Fruit fly (Drosophila melanogaster) whole organism, wandering third instar larva: Measurements from ENCODE around the gene CG14269.
A peak's percentile ranks its signal among the peaks of the same experiment; 100 is the strongest.

Experiments
- Abd-B ChIP-seq: fragments of >200 bp; optimal IDR thresholded peaks from 2 replicates; lab custom pipeline; 2017; ENCODE audit warnings: missing biosample characterization, missing genetic modification characterization
- CG32264 ChIP-seq: fragments of 200-800 bp; sonication (Bioruptor generic); optimal IDR thresholded peaks from 2 replicates; lab custom pipeline; 2016; ENCODE audit warnings: missing biosample characterization, missing genetic modification characterization
- CG9705 ChIP-seq: fragments of 200-800 bp; sonication (Bioruptor generic); optimal IDR thresholded peaks from 2 replicates; lab custom pipeline; 2018; ENCODE audit warnings: missing biosample characterization, mild to moderate bottlenecking, missing genetic modification characterization
- CrebA ChIP-seq: fragments of 200-800 bp; sonication (Bioruptor generic); optimal IDR thresholded peaks from 2 replicates; lab custom pipeline; 2016; ENCODE audit warnings: missing biosample characterization, mild to moderate bottlenecking, missing genetic modification characterization, borderline replicate concordance
- Dfd ChIP-seq: fragments of >200 bp; optimal IDR thresholded peaks from 2 replicates; lab custom pipeline; 2017; ENCODE audit warnings: missing biosample characterization, missing genetic modification characterization
- Dif ChIP-seq: fragments of 200-275, 200-300 bp; sonication (Bioruptor generic); optimal IDR thresholded peaks from 2 replicates; lab custom pipeline; 2018; ENCODE audit warnings: missing biosample characterization, missing genetic modification characterization; ENCODE audit not compliant: partially characterized antibody
- GATAd ChIP-seq: sonication (Bioruptor generic); optimal IDR thresholded peaks from 2 replicates; lab custom pipeline; 2016; ENCODE audit warnings: missing biosample characterization, missing genetic modification characterization
- HLH106 ChIP-seq: fragments of 200-800 bp; optimal IDR thresholded peaks from 3 replicates; lab custom pipeline; 2019; ENCODE audit warnings: missing biosample characterization, mild to moderate bottlenecking, missing genetic modification characterization, moderate library complexity
- Hnf4 ChIP-seq: fragments of 200-800 bp; sonication (Bioruptor generic); optimal IDR thresholded peaks from 2 replicates; lab custom pipeline; 2016; ENCODE audit warnings: missing biosample characterization, mild to moderate bottlenecking, missing genetic modification characterization
- Hr78 ChIP-seq: fragments of >200 bp; optimal IDR thresholded peaks from 2 replicates; lab custom pipeline; 2017; ENCODE audit warnings: missing biosample characterization, missing genetic modification characterization
- Hr83 ChIP-seq: fragments of 200-300 bp; sonication (Bioruptor generic); optimal IDR thresholded peaks from 2 replicates; lab custom pipeline; 2016; ENCODE audit warnings: missing biosample characterization, mild to moderate bottlenecking, missing genetic modification characterization, moderate library complexity; ENCODE audit not compliant: poor library complexity, severe bottlenecking
- Jra ChIP-seq: sonication (Bioruptor generic); optimal IDR thresholded peaks from 2 replicates; lab custom pipeline; 2016; ENCODE audit warnings: missing biosample characterization, missing genetic modification characterization
- Mio ChIP-seq: sonication (Bioruptor generic); optimal IDR thresholded peaks from 2 replicates; lab custom pipeline; 2016; ENCODE audit warnings: missing biosample characterization, missing genetic modification characterization
- Myc ChIP-seq: fragments of >200 bp; optimal IDR thresholded peaks from 2 replicates; lab custom pipeline; 2017
- N ChIP-seq: fragments of >200 bp; optimal IDR thresholded peaks from 2 replicates; lab custom pipeline; 2018; ENCODE audit warnings: missing biosample characterization, missing external identifiers, missing genetic modification characterization
- OdsH ChIP-seq: fragments of 200-800 bp; sonication (Bioruptor generic); optimal IDR thresholded peaks from 2 replicates; lab custom pipeline; 2016; ENCODE audit warnings: missing biosample characterization, mild to moderate bottlenecking, missing genetic modification characterization
- Rel ChIP-seq, 2 experiments: fragments of 200-800 bp; sonication (Bioruptor generic) in 1 of 2; optimal IDR thresholded peaks; 2 replicates in 1 of 2; 3 replicates in 1 of 2; lab custom pipeline; 2016 to 2019; ENCODE audit warnings: mild to moderate bottlenecking in 2 of 2, missing biosample characterization in 2 of 2, missing genetic modification characterization in 2 of 2, moderate library complexity in 1 of 2
- Sp1 ChIP-seq: fragments of 200-800 bp; sonication (Bioruptor generic); optimal IDR thresholded peaks from 3 replicates; lab custom pipeline; 2019; ENCODE audit warnings: missing biosample characterization, mild to moderate bottlenecking, missing genetic modification characterization, moderate library complexity
- Vsx2 ChIP-seq: fragments of 200-300, 225-300 bp; sonication (Bioruptor generic); optimal IDR thresholded peaks from 2 replicates; lab custom pipeline; 2018; ENCODE audit warnings: missing biosample characterization, missing genetic modification characterization; ENCODE audit not compliant: partially characterized antibody
- br ChIP-seq: fragments of 200-800 bp; sonication (Bioruptor generic); optimal IDR thresholded peaks from 2 replicates; lab custom pipeline; 2016; ENCODE audit warnings: missing biosample characterization, missing genetic modification characterization
- brk ChIP-seq: fragments of 200-800 bp; sonication (Bioruptor generic); optimal IDR thresholded peaks from 2 replicates; lab custom pipeline; 2016; ENCODE audit warnings: missing biosample characterization, mild to moderate bottlenecking, missing genetic modification characterization
- dl ChIP-seq, 2 experiments: fragments of 175-275, 200-275 bp in 1 of 2; fragments of 200-275 bp in 1 of 2; sonication (Bioruptor generic); optimal IDR thresholded peaks; lab custom pipeline; 2018; ENCODE audit warnings: mild to moderate bottlenecking in 2 of 2, missing biosample characterization in 2 of 2, missing genetic modification characterization in 2 of 2, moderate library complexity in 2 of 2; ENCODE audit not compliant: partially characterized antibody in 2 of 2, insufficient read depth in 1 of 2
- dmrt93B ChIP-seq: fragments of 200-800 bp; sonication (Bioruptor generic); optimal IDR thresholded peaks from 2 replicates; lab custom pipeline; 2018; ENCODE audit warnings: missing biosample characterization, mild to moderate bottlenecking, missing genetic modification characterization
- dsf ChIP-seq: sonication (Bioruptor generic); optimal IDR thresholded peaks from 2 replicates; lab custom pipeline; 2016; ENCODE audit warnings: missing biosample characterization, missing genetic modification characterization, borderline replicate concordance
- ey ChIP-seq: fragments of 200-800 bp; sonication (Bioruptor generic); optimal IDR thresholded peaks from 2 replicates; lab custom pipeline; 2016; ENCODE audit warnings: missing biosample characterization, missing genetic modification characterization
- foxo ChIP-seq, 2 experiments: fragments of 200-800 bp; sonication (Bioruptor generic); optimal IDR thresholded peaks; 2 replicates in 1 of 2; 3 replicates in 1 of 2; lab custom pipeline; 2016 to 2017; ENCODE audit warnings: missing biosample characterization in 2 of 2, missing genetic modification characterization in 2 of 2
- fru ChIP-seq: fragments of 200-800 bp; sonication (Bioruptor generic); optimal IDR thresholded peaks from 3 replicates; lab custom pipeline; 2016; ENCODE audit warnings: missing biosample characterization, mild to moderate bottlenecking, missing genetic modification characterization
- h ChIP-seq: fragments of 200-800 bp; sonication (Bioruptor generic); optimal IDR thresholded peaks from 3 replicates; lab custom pipeline; 2016; ENCODE audit warnings: missing biosample characterization, mild to moderate bottlenecking, missing genetic modification characterization
- jim ChIP-seq: fragments of 175-275, 200-325 bp; sonication (Bioruptor generic); optimal IDR thresholded peaks from 2 replicates; lab custom pipeline; 2016; ENCODE audit warnings: missing biosample characterization, mild to moderate bottlenecking, missing genetic modification characterization
- lola ChIP-seq: fragments of >200 bp; optimal IDR thresholded peaks from 2 replicates; lab custom pipeline; 2017; ENCODE audit warnings: missing biosample characterization, missing genetic modification characterization
- pan ChIP-seq: fragments of >200 bp; optimal IDR thresholded peaks from 2 replicates; lab custom pipeline; 2017
- psq ChIP-seq: fragments of 200-800 bp; sonication (Bioruptor generic); optimal IDR thresholded peaks from 3 replicates; lab custom pipeline; 2017; ENCODE audit warnings: missing biosample characterization, mild to moderate bottlenecking, missing genetic modification characterization, moderate library complexity
- rgr ChIP-seq: fragments of 200-800 bp; sonication (Bioruptor generic); optimal IDR thresholded peaks from 3 replicates; lab custom pipeline; 2016; ENCODE audit warnings: missing biosample characterization, mild to moderate bottlenecking, missing genetic modification characterization
- sage ChIP-seq: fragments of 200-800 bp; sonication (Bioruptor generic); optimal IDR thresholded peaks from 2 replicates; lab custom pipeline; 2016; ENCODE audit warnings: missing biosample characterization, mild to moderate bottlenecking, missing genetic modification characterization
- sv ChIP-seq: fragments of 200-800 bp; sonication (Bioruptor generic); optimal IDR thresholded peaks from 3 replicates; lab custom pipeline; 2016; ENCODE audit warnings: missing biosample characterization, missing genetic modification characterization
- tai ChIP-seq: sonication (Bioruptor generic); optimal IDR thresholded peaks from 2 replicates; lab custom pipeline; 2016; ENCODE audit warnings: missing biosample characterization, missing genetic modification characterization
- usp ChIP-seq: fragments of >200 bp; optimal IDR thresholded peaks from 2 replicates; lab custom pipeline; 2017; ENCODE audit warnings: missing biosample characterization, missing genetic modification characterization
- woc ChIP-seq: sonication (Bioruptor generic); optimal IDR thresholded peaks from 2 replicates; lab custom pipeline; 2016; ENCODE audit warnings: missing biosample characterization, mild to moderate bottlenecking, missing genetic modification characterization

The CG14269 gene

DNA sequence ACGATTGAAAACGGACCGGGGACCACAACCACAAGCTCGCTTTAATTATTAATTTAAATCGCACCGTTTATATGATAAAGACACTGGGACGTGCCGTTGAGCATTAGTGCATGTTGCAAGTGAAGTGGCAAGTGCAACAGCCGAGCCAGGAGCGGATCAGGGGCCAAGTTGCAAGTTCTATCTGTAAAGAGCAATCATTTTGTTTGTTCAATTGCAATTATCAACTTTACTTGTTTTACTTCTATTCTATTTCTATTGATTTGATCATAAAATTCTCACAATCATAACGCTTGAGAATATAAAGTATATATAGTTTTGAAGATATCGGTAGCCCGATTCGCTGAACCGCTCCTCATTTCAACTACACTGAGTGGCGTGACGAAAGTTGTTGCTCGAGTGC is 576 bp upstream of the CG14269 start:
- TF ChIP-seq sv (GFP tag; lab: Kevin White, UChicago) (no peak), Myc (no peak), fru (GFP tag; lab: Kevin White, UChicago) (no peak), dmrt93B (GFP tag; lab: Kevin White, UChicago) (peak; percentile 2), lola (GFP tag; lab: Kevin White, UChicago) (no peak), CG9705 (GFP tag; lab: Kevin White, UChicago) (no peak), tai (GFP tag; lab: Kevin White, UChicago) (no peak), Abd-B (GFP tag; lab: Kevin White, UChicago) (no peak)

DNA sequence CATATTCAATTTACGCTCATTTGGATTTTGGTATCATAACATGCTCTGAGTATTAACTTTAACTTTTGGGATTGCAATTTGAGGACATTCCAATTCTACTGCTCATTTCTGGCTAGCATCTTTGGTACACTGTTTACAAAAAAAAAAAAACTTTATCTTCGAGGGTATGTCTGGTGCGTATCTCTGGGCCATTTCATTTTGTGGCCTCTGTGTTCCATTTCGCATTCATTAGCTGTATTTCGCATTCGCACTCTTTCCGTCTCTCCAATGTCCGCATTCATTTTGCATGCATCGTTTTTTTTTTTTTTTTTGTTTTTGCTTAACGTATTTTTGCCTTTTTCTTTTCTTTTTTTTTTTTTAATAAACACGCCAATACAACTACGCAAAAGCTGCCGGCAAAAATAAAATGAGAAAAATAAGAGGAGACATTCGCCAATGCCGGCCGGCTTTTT is 1.9 kb downstream of the CG14269 start:
- TF ChIP-seq psq (GFP tag; lab: Kevin White, UChicago) (peak; percentile 89), Hr78 (GFP tag; lab: Kevin White, UChicago) (no peak), sv (GFP tag; lab: Kevin White, UChicago) (no peak), Jra (peak; percentile 53), CrebA (peak; percentile 90), Dif (GFP tag; lab: Kevin White, UChicago) (no peak), Hnf4 (GFP tag; lab: Kevin White, UChicago) (peak; percentile 86), sage (GFP tag; lab: Kevin White, UChicago) (peak; percentile 86), foxo (GFP tag; optimal IDR thresholded peaks at IDR 0.05; lab: Kevin White, UChicago) (peak; percentile 62 to 96), h (GFP tag; lab: Kevin White, UChicago) (peak; percentile 43), N (GFP tag; lab: Kevin White, UChicago) (no peak), dl (GFP tag; optimal IDR thresholded peaks at IDR 0.05; lab: Kevin White, UChicago; ENCODE audit: insufficient read depth in 1 of 2, partially characterized antibody in 2 of 2) (no peak), GATAd (GFP tag; lab: Kevin White, UChicago) (peak; percentile 9), tai (GFP tag; lab: Kevin White, UChicago) (peak; percentile 65), dmrt93B (GFP tag; lab: Kevin White, UChicago) (peak; percentile 94), pan (lab: Kevin White, UChicago) (peak; percentile 82), Myc (no peak), br (GFP tag; lab: Kevin White, UChicago) (peak; percentile 89), woc (GFP tag; lab: Kevin White, UChicago) (peak; percentile 98), Dfd (GFP tag; lab: Kevin White, UChicago) (no peak), Hr83 (GFP tag; lab: Kevin White, UChicago) (no peak), Rel (GFP tag; optimal IDR thresholded peaks at IDR 0.05; lab: Kevin White, UChicago) (peak; percentile 84), Rel (tag; optimal IDR thresholded peaks at IDR 0.05; lab: Kevin White, UChicago) (peak; percentile 40), HLH106 (tag; lab: Kevin White, UChicago) (no peak), Abd-B (GFP tag; lab: Kevin White, UChicago) (no peak), Mio (GFP tag; lab: Kevin White, UChicago) (no peak), dsf (GFP tag; lab: Kevin White, UChicago) (no peak), jim (GFP tag; lab: Kevin White, UChicago) (no peak), ey (peak; percentile 94), CG32264 (peak; percentile 85), rgr (GFP tag; lab: Kevin White, UChicago) (peak; percentile 87), OdsH (GFP tag; lab: Kevin White, UChicago) (peak; percentile 85), brk (GFP tag; lab: Kevin White, UChicago) (peak; percentile 52), Sp1 (peak; percentile 82), lola (GFP tag; lab: Kevin White, UChicago) (no peak), fru (GFP tag; lab: Kevin White, UChicago) (peak; percentile 97), usp (no peak), CG9705 (GFP tag; lab: Kevin White, UChicago) (peak; percentile 78), Vsx2 (no peak)
